Worm (Caenorhabditis elegans) whole organism, L2 larva: ENCODE results near the gene srh-42.

ENCODE experiments used
- C34F6.9 ChIP-seq: fragments of 150-350 bp; optimal IDR thresholded peaks from 2 replicates; lab custom pipeline; 2014; ENCODE audit warnings: missing biosample characterization, missing genetic modification characterization
- F13H6.1 ChIP-seq: sonication (generic microtip); optimal IDR thresholded peaks from 2 replicates; lab custom pipeline; 2016; ENCODE audit warnings: missing genetic modification characterization, missing compliant biosample characterization
- R02D3.7 ChIP-seq: fragments of 150-350 bp; optimal IDR thresholded peaks from 2 replicates; lab custom pipeline; 2014; ENCODE audit warnings: missing biosample characterization, missing genetic modification characterization
- Y55F3AM.14 ChIP-seq: fragments of 200-800 bp; sonication (Bioruptor generic); optimal IDR thresholded peaks from 2 replicates; lab custom pipeline; 2018; ENCODE audit warnings: mild to moderate bottlenecking, missing genetic modification characterization, missing compliant biosample characterization
- ZK546.5 ChIP-seq: sonication (generic microtip); optimal IDR thresholded peaks from 2 replicates; lab custom pipeline; 2017; ENCODE audit warnings: missing biosample characterization, missing genetic modification characterization
- alr-1 ChIP-seq: fragments of 150-350 bp; optimal IDR thresholded peaks from 2 replicates; lab custom pipeline; 2014; ENCODE audit warnings: missing biosample characterization, missing genetic modification characterization
- aly-2 ChIP-seq: fragments of 150-350 bp; optimal IDR thresholded peaks from 2 replicates; lab custom pipeline; 2014; ENCODE audit warnings: missing biosample characterization, missing genetic modification characterization
- ama-1 ChIP-seq: fragments of 150-350 bp; optimal IDR thresholded peaks from 2 replicates; lab custom pipeline; 2018; ENCODE audit warnings: inconsistent platforms
- blmp-1 ChIP-seq: sonication (generic microtip); optimal IDR thresholded peaks from 2 replicates; lab custom pipeline; 2017; ENCODE audit warnings: missing genetic modification characterization, mild to moderate bottlenecking, missing compliant biosample characterization, antibody characterized with exemption, moderate library complexity; ENCODE audit not compliant: insufficient read depth
- ceh-16 ChIP-seq: fragments of 150-350 bp; optimal IDR thresholded peaks from 2 replicates; lab custom pipeline; 2014; ENCODE audit warnings: missing biosample characterization, missing genetic modification characterization
- ceh-82 ChIP-seq: fragments of 150-350 bp; optimal IDR thresholded peaks from 2 replicates; lab custom pipeline; 2014; ENCODE audit warnings: missing biosample characterization, missing genetic modification characterization
- crh-2 ChIP-seq: sonication (generic microtip); optimal IDR thresholded peaks from 2 replicates; lab custom pipeline; 2017; ENCODE audit warnings: missing biosample characterization, missing genetic modification characterization
- egl-27 ChIP-seq: sonication (generic microtip); optimal IDR thresholded peaks from 3 replicates; lab custom pipeline; 2017; ENCODE audit warnings: missing biosample characterization, missing genetic modification reagents, missing genetic modification characterization
- elt-1 ChIP-seq: fragments of 150-350 bp; optimal IDR thresholded peaks from 2 replicates; lab custom pipeline; 2014; ENCODE audit warnings: missing biosample characterization, missing genetic modification characterization
- elt-3 ChIP-seq: sonication (generic microtip); optimal IDR thresholded peaks from 2 replicates; lab custom pipeline; 2017; ENCODE audit warnings: missing biosample characterization, missing genetic modification characterization
- fos-1 ChIP-seq: fragments of 150-350 bp; optimal IDR thresholded peaks from 2 replicates; lab custom pipeline; 2014; ENCODE audit warnings: missing biosample characterization, missing genetic modification characterization
- gmeb-1 ChIP-seq: fragments of 150-350 bp; optimal IDR thresholded peaks from 2 replicates; lab custom pipeline; 2014; ENCODE audit warnings: missing biosample characterization, missing genetic modification characterization
- lin-11 ChIP-seq: fragments of 150-350 bp; sonication (generic microtip); optimal IDR thresholded peaks from 2 replicates; lab custom pipeline; 2014; ENCODE audit warnings: missing biosample characterization, missing genetic modification characterization, inconsistent platforms, mixed read lengths
- lin-13 ChIP-seq: fragments of 150-350 bp; optimal IDR thresholded peaks from 2 replicates; lab custom pipeline; 2014; ENCODE audit warnings: missing biosample characterization, missing genetic modification reagents, missing genetic modification characterization
- lin-39 ChIP-seq: fragments of 150-350 bp; optimal IDR thresholded peaks from 2 replicates; lab custom pipeline; 2014; ENCODE audit warnings: missing biosample characterization, missing genetic modification reagents, missing genetic modification characterization
- lsy-2 ChIP-seq, 2 experiments: fragments of 150-350 bp in 1 of 2; sonication (generic microtip) in 1 of 2; optimal IDR thresholded peaks; 2 replicates each; lab custom pipeline; 2014 to 2017; ENCODE audit warnings: missing biosample characterization in 2 of 2, missing genetic modification characterization in 2 of 2
- mab-5 ChIP-seq: fragments of 150-350 bp; optimal IDR thresholded peaks from 2 replicates; lab custom pipeline; 2014; ENCODE audit warnings: missing biosample characterization, missing genetic modification characterization
- mbf-1 ChIP-seq: sonication (generic microtip); optimal IDR thresholded peaks from 2 replicates; lab custom pipeline; 2017; ENCODE audit warnings: missing biosample characterization, missing genetic modification characterization
- mdl-1 ChIP-seq, 2 experiments: fragments of 150-350 bp in 1 of 2; sonication (generic microtip) in 1 of 2; optimal IDR thresholded peaks; 2 replicates each; lab custom pipeline; 2017; ENCODE audit warnings: missing biosample characterization in 2 of 2, missing genetic modification characterization in 2 of 2
- nhr-10 ChIP-seq: sonication (generic microtip); optimal IDR thresholded peaks from 2 replicates; lab custom pipeline; 2017; ENCODE audit warnings: missing biosample characterization, missing genetic modification characterization
- nhr-11 ChIP-seq: fragments of 150-350 bp; optimal IDR thresholded peaks from 2 replicates; lab custom pipeline; 2014; ENCODE audit warnings: missing biosample characterization, missing genetic modification characterization
- nhr-12 ChIP-seq: fragments of 150-350 bp; optimal IDR thresholded peaks from 2 replicates; lab custom pipeline; 2014; ENCODE audit warnings: missing biosample characterization, missing genetic modification characterization
- nhr-129 ChIP-seq: fragments of 150-350 bp; optimal IDR thresholded peaks from 2 replicates; lab custom pipeline; 2014; ENCODE audit warnings: missing biosample characterization, missing genetic modification characterization
- nhr-21 ChIP-seq: fragments of 150-350 bp; optimal IDR thresholded peaks from 2 replicates; lab custom pipeline; 2014; ENCODE audit warnings: missing biosample characterization, missing genetic modification characterization
- nhr-23 ChIP-seq: fragments of 150-350 bp; optimal IDR thresholded peaks from 2 replicates; lab custom pipeline; 2014; ENCODE audit warnings: missing biosample characterization, missing genetic modification reagents, missing genetic modification characterization
- nhr-237 ChIP-seq: fragments of 150-350 bp; optimal IDR thresholded peaks from 2 replicates; lab custom pipeline; 2014; ENCODE audit warnings: missing biosample characterization, missing genetic modification characterization
- nhr-25 ChIP-seq: fragments of 150-350 bp; sonication (generic microtip); optimal IDR thresholded peaks from 3 replicates; lab custom pipeline; 2014; ENCODE audit warnings: missing biosample characterization, missing genetic modification characterization
- nhr-6 ChIP-seq: fragments of 150-350 bp; optimal IDR thresholded peaks from 2 replicates; lab custom pipeline; 2014; ENCODE audit warnings: missing biosample characterization, missing genetic modification characterization
- nhr-77 ChIP-seq: fragments of 150-350 bp; optimal IDR thresholded peaks from 2 replicates; lab custom pipeline; 2014; ENCODE audit warnings: missing biosample characterization, missing genetic modification characterization
- peb-1 ChIP-seq: fragments of 150-350 bp; optimal IDR thresholded peaks from 2 replicates; lab custom pipeline; 2014; ENCODE audit warnings: missing biosample characterization, missing genetic modification characterization
- sem-4 ChIP-seq: fragments of 150-350 bp; optimal IDR thresholded peaks from 2 replicates; lab custom pipeline; 2014; ENCODE audit warnings: missing biosample characterization, missing genetic modification reagents, missing genetic modification characterization
- skn-1 ChIP-seq: sonication (generic microtip); optimal IDR thresholded peaks from 2 replicates; lab custom pipeline; 2017; ENCODE audit warnings: missing biosample characterization, missing genetic modification characterization
- sma-3 ChIP-seq: sonication (generic microtip); optimal IDR thresholded peaks from 2 replicates; lab custom pipeline; 2016; ENCODE audit warnings: missing genetic modification reagents, missing genetic modification characterization, missing compliant biosample characterization
- sma-9 ChIP-seq, 2 experiments: fragments of 150-350 bp in 1 of 2; sonication (generic microtip) in 1 of 2; optimal IDR thresholded peaks; 2 replicates each; lab custom pipeline; 2014 to 2016; ENCODE audit warnings: missing genetic modification characterization in 2 of 2, mild to moderate bottlenecking in 1 of 2, missing biosample characterization in 1 of 2, missing compliant biosample characterization in 1 of 2, missing genetic modification reagents in 1 of 2, moderate library complexity in 1 of 2
- snpc-4 ChIP-seq: fragments of 150-350 bp; optimal IDR thresholded peaks from 2 replicates; lab custom pipeline; 2014; ENCODE audit warnings: missing biosample characterization, missing genetic modification characterization
- unc-39 ChIP-seq: fragments of 150-350 bp; optimal IDR thresholded peaks from 2 replicates; lab custom pipeline; 2014; ENCODE audit warnings: missing biosample characterization, missing genetic modification characterization
- unc-55 ChIP-seq: fragments of 150-350 bp; sonication (generic microtip); optimal IDR thresholded peaks from 3 replicates; lab custom pipeline; 2014; ENCODE audit warnings: missing biosample characterization, missing genetic modification reagents, missing genetic modification characterization
- unc-62 ChIP-seq: fragments of 150-350 bp; optimal IDR thresholded peaks from 2 replicates; lab custom pipeline; 2014; ENCODE audit warnings: missing biosample characterization, missing genetic modification reagents, missing genetic modification characterization
- zag-1 ChIP-seq: fragments of 150-350 bp; optimal IDR thresholded peaks from 2 replicates; lab custom pipeline; 2014; ENCODE audit warnings: missing biosample characterization, missing genetic modification characterization
- ztf-11 ChIP-seq: sonication (generic microtip); optimal IDR thresholded peaks from 2 replicates; lab custom pipeline; 2017; ENCODE audit warnings: missing biosample characterization, missing genetic modification characterization
- ztf-4 ChIP-seq: fragments of 150-350 bp; optimal IDR thresholded peaks from 2 replicates; lab custom pipeline; 2014; ENCODE audit warnings: missing biosample characterization, missing genetic modification characterization

srh-42 gene

DNA sequence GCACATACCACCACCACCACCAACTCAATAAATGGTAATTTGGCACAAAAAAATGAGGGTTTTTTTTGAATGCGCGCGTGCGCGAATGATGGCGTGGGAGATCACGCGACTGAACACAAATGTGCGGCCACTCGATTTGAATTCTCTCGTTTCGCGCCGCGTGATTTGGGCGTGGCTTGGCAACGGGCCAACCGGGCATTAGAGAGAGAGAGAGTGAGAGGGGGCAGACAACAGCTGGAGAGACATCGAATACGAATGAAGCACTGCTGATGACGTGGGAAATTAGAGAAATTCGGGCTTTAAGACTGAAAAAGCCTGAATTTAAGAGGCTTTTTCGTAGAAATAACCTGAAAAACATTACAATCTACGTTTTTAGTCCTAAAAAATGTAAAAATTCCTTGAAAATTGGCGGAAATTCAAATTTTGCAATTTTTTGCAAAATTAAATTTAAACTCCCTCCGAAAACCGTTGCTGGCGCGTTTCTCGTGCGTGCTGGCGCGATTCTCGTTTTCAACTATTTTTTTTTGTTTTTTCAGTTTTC is 37.4 kb downstream of the srh-42 start (continued):
- TF ChIP-seq nhr-77 (peak; percentile 53), aly-2 (tag; lab: Kevin White, UChicago) (no peak), lin-11 (no peak), nhr-23 (tag; lab: Kevin White, UChicago) (no peak), ztf-4 (peak; percentile 86), nhr-25 (tag; lab: Kevin White, UChicago) (peak; percentile 95), nhr-129 (tag; lab: Kevin White, UChicago) (peak; percentile 79), elt-1 (tag; lab: Kevin White, UChicago) (no peak), nhr-237 (no peak), nhr-10 (tag; lab: Kevin White, UChicago) (peak; percentile 64), crh-2 (tag; lab: Kevin White, UChicago) (peak; percentile 95), R02D3.7 (tag; lab: Kevin White, UChicago) (no peak), blmp-1 (tag; lab: Kevin White, UChicago) (peak; percentile 86), Y55F3AM.14 (GFP tag; lab: Kevin White, UChicago) (peak; percentile 93), unc-62 (no peak), sma-9 (GFP tag; optimal IDR thresholded peaks at IDR 0.05; lab: Kevin White, UChicago) (peak; percentile 93), sma-9 (tag; optimal IDR thresholded peaks at IDR 0.05; lab: Kevin White, UChicago) (no peak), ceh-82 (tag; lab: Kevin White, UChicago) (peak; percentile 10), elt-3 (tag; lab: Kevin White, UChicago) (no peak), sma-3 (GFP tag; lab: Kevin White, UChicago) (peak; percentile 93), nhr-6 (tag; lab: Kevin White, UChicago) (peak; percentile 85), snpc-4 (tag; lab: Kevin White, UChicago) (peak; percentile 35), peb-1 (no peak), C34F6.9 (tag; lab: Kevin White, UChicago) (peak; percentile 91), sem-4 (tag; lab: Kevin White, UChicago) (peak; percentile 85), nhr-21 (tag; lab: Kevin White, UChicago) (peak; percentile 87)

ce11 chrII:14250147-14250965 is 38.5 kb downstream of the srh-42 start, which contains the start of gene hmg-1.1:
hmg-1.1 (plus strand) TSS chrII:14250695.
- TF ChIP-seq nhr-237 (no peak), nhr-21 (tag; lab: Kevin White, UChicago) (peak; percentile 22), ceh-82 (tag; lab: Kevin White, UChicago) (no peak), ztf-4 (peak; percentile 66), crh-2 (tag; lab: Kevin White, UChicago) (peak; percentile 66), aly-2 (tag; lab: Kevin White, UChicago) (no peak), sma-9 (GFP tag; optimal IDR thresholded peaks at IDR 0.05; lab: Kevin White, UChicago) (peak; percentile 76), sma-9 (tag; optimal IDR thresholded peaks at IDR 0.05; lab: Kevin White, UChicago) (no peak), nhr-6 (tag; lab: Kevin White, UChicago) (no peak), mdl-1 (tag; optimal IDR thresholded peaks at IDR 0.05; lab: Kevin White, UChicago) (peak in 1 of 2 experiments; percentile 45), peb-1 (no peak), elt-3 (tag; lab: Kevin White, UChicago) (no peak), ama-1 (lab: Kevin White, UChicago) (no peak), ceh-16 (tag; lab: Kevin White, UChicago) (no peak), C34F6.9 (tag; lab: Kevin White, UChicago) (peak; percentile 61), nhr-25 (tag; lab: Kevin White, UChicago) (peak; percentile 76), unc-55 (GFP tag; lab: Kevin White, UChicago) (peak; percentile 84), lin-39 (tag; lab: Kevin White, UChicago) (no peak), F13H6.1 (peak; percentile 81), nhr-11 (tag; lab: Kevin White, UChicago) (no peak), unc-39 (tag; lab: Kevin White, UChicago) (no peak), lin-11 (peak; percentile 43), sma-3 (GFP tag; lab: Kevin White, UChicago) (peak; percentile 83), egl-27 (tag; lab: Kevin White, UChicago) (peak; percentile 45), sem-4 (tag; lab: Kevin White, UChicago) (peak; percentile 14), lsy-2 (tag; optimal IDR thresholded peaks at IDR 0.05; lab: Kevin White, UChicago) (peak; percentile 49 to 51), blmp-1 (tag; lab: Kevin White, UChicago) (peak; percentile 35), elt-1 (tag; lab: Kevin White, UChicago) (no peak), alr-1 (tag; lab: Kevin White, UChicago) (no peak), mab-5 (tag; lab: Kevin White, UChicago) (peak; percentile 23), gmeb-1 (tag; lab: Kevin White, UChicago) (peak; percentile 29), lin-13 (GFP tag; lab: Kevin White, UChicago) (peak; percentile 74), zag-1 (tag; lab: Kevin White, UChicago) (peak; percentile 59), ztf-11 (tag; lab: Kevin White, UChicago) (no peak), skn-1 (tag; lab: Kevin White, UChicago) (no peak), mbf-1 (no peak), nhr-23 (tag; lab: Kevin White, UChicago) (no peak), nhr-12 (tag; lab: Kevin White, UChicago) (no peak), fos-1 (tag; lab: Kevin White, UChicago) (peak; percentile 74), nhr-129 (tag; lab: Kevin White, UChicago) (peak; percentile 95), ZK546.5 (no peak), Y55F3AM.14 (GFP tag; lab: Kevin White, UChicago) (peak; percentile 59), snpc-4 (tag; lab: Kevin White, UChicago) (peak; percentile 36)
- TF ChIP-seq, all 48 proteins: peak for 23
